Fruit fly (Drosophila melanogaster): ENCODE measurements around the gene Ir7d.

Ir7d gene

dm6 chrX:7908239-7909068 lies 29.8 kb upstream of the Ir7d start, which contains the start of the genes dpr14 and spidey (continued):
- peak; percentile 69 for TF ChIP-seq CG4404 (GFP tag; IDR thresholded peaks at IDR 0.05)
- no peak for TF ChIP-seq ash1 (GFP tag; optimal IDR thresholded peaks at IDR 0.05)
- peak; percentile 88 for TF ChIP-seq CG30403 (GFP tag; optimal IDR thresholded peaks at IDR 0.05)
- TF ChIP-seq CG4282 (GFP tag; optimal IDR thresholded peaks at IDR 0.05): peak; percentile 73
- peak; percentile 71 for TF ChIP-seq kay (GFP tag; optimal IDR thresholded peaks at IDR 0.05)
- TF ChIP-seq H2.0 (GFP tag; IDR thresholded peaks at IDR 0.05): peak; percentile 90
- peak; percentile 73 for TF ChIP-seq pnt (GFP tag; optimal IDR thresholded peaks at IDR 0.05)
- TF ChIP-seq sima (GFP tag; optimal IDR thresholded peaks at IDR 0.05): peak; percentile 47
- TF ChIP-seq CG13624 (GFP tag; optimal IDR thresholded peaks at IDR 0.05): peak; percentile 88
- peak; percentile 89 for TF ChIP-seq CG11093 (GFP tag; IDR thresholded peaks at IDR 0.05)
- TF ChIP-seq ewg (GFP tag; optimal IDR thresholded peaks at IDR 0.05): peak; percentile 89
- peak; percentile 88 for TF ChIP-seq CG16863 (GFP tag; optimal IDR thresholded peaks at IDR 0.05)
- TF ChIP-seq CTCF (GFP tag; optimal IDR thresholded peaks at IDR 0.05): peak; percentile 42
- peak; percentile 81 for TF ChIP-seq CG16779 (GFP tag; IDR thresholded peaks at IDR 0.05)
- TF ChIP-seq jing (GFP tag; optimal IDR thresholded peaks at IDR 0.05): no peak
- peak; percentile 22 for TF ChIP-seq pb (GFP tag; optimal IDR thresholded peaks at IDR 0.05)
- TF ChIP-seq ERR (GFP tag; optimal IDR thresholded peaks at IDR 0.05): peak; percentile 77
- TF ChIP-seq HLH54F (GFP tag; optimal IDR thresholded peaks at IDR 0.05): peak; percentile 92
- TF ChIP-seq corto (GFP tag; optimal IDR thresholded peaks at IDR 0.05): no peak
- TF ChIP-seq hth (optimal IDR thresholded peaks at IDR 0.05): no peak
- TF ChIP-seq CG18619 (GFP tag; optimal IDR thresholded peaks at IDR 0.05): peak; percentile 90
- peak; percentile 64 for TF ChIP-seq CG10959 (GFP tag; IDR thresholded peaks at IDR 0.05)
- TF ChIP-seq trh (GFP tag; optimal IDR thresholded peaks at IDR 0.05): peak; percentile 33
- peak; percentile 87 for TF ChIP-seq CG10979 (tag; optimal IDR thresholded peaks at IDR 0.05)
- TF ChIP-seq NC2β (GFP tag; optimal IDR thresholded peaks at IDR 0.05): peak; percentile 83
- TF ChIP-seq klu (GFP tag; IDR thresholded peaks at IDR 0.05): peak; percentile 77
- TF ChIP-seq CG1792 (GFP tag; optimal IDR thresholded peaks at IDR 0.05): peak; percentile 90
- TF ChIP-seq Dp (GFP tag; optimal IDR thresholded peaks at IDR 0.05): peak; percentile 55
- TF ChIP-seq amos (GFP tag; IDR thresholded peaks at IDR 0.05; ENCODE audit: partially characterized antibody): peak; percentile 22; the same call in 1 of the 2 replicates
- TF ChIP-seq CG13296 (GFP tag; optimal IDR thresholded peaks at IDR 0.05): peak; percentile 92
- peak; percentile 85 for TF ChIP-seq gsb (GFP tag; IDR thresholded peaks at IDR 0.05)
- TF ChIP-seq tup (GFP tag; optimal IDR thresholded peaks at IDR 0.05): peak; percentile 82
- peak; percentile 89 for TF ChIP-seq org-1 (GFP tag; optimal IDR thresholded peaks at IDR 0.05)
- peak; percentile 74 for TF ChIP-seq CG16815 (GFP tag; optimal IDR thresholded peaks at IDR 0.05)
- peak; percentile 36 for TF ChIP-seq CG14965 (GFP tag; optimal IDR thresholded peaks at IDR 0.05; ENCODE audit: borderline replicate concordance)
- peak; percentile 49 for TF ChIP-seq CG17912 (GFP tag; optimal IDR thresholded peaks at IDR 0.05)
- TF ChIP-seq gsb-n (tag; optimal IDR thresholded peaks at IDR 0.05): peak; percentile 87
- peak; percentile 76 for TF ChIP-seq CG4730 (GFP tag; IDR thresholded peaks at IDR 0.05)
- peak; percentile 90 for TF ChIP-seq CG18262 (tag; optimal IDR thresholded peaks at IDR 0.05)
- TF ChIP-seq gro (GFP tag; optimal IDR thresholded peaks at IDR 0.05): peak; percentile 92
- TF ChIP-seq CG4707 (GFP tag; optimal IDR thresholded peaks at IDR 0.05): peak; percentile 62
- peak; percentile 85 for TF ChIP-seq CG11085 (GFP tag; IDR thresholded peaks at IDR 0.05)
- TF ChIP-seq Nf-YC (tag; optimal IDR thresholded peaks at IDR 0.05): peak; percentile 86
- TF ChIP-seq CG6689 (GFP tag; IDR thresholded peaks at IDR 0.05): peak; percentile 86
- peak; percentile 73 for TF ChIP-seq CG9876 (GFP tag; optimal IDR thresholded peaks at IDR 0.05)
- TF ChIP-seq slou (GFP tag; optimal IDR thresholded peaks at IDR 0.05): peak; percentile 26
- peak; percentile 28; the same call in 1 of the 2 replicates for TF ChIP-seq Bgb (GFP tag; IDR thresholded peaks at IDR 0.05; ENCODE audit: partially characterized antibody)
- TF ChIP-seq CG7786 (GFP tag; optimal IDR thresholded peaks at IDR 0.05): peak; percentile 90
- peak; percentile 86 for TF ChIP-seq nerfin-1 (tag; optimal IDR thresholded peaks at IDR 0.05)
- peak; percentile 94 for TF ChIP-seq dmrt99B (tag; optimal IDR thresholded peaks at IDR 0.05)
